Fruit fly (Drosophila melanogaster): ENCODE results near the gene CG14841.

The CG14841 gene

dm6 chr3R:14279311-14279998 lies 17.2 kb upstream of the CG14841 start (continued):
- TF ChIP-seq CG10147 (GFP tag; optimal IDR thresholded peaks at IDR 0.05) (peak; percentile 27), ERR (GFP tag; optimal IDR thresholded peaks at IDR 0.05) (no peak), ftz-f1 (GFP tag; optimal IDR thresholded peaks at IDR 0.05) (no peak), pzg (GFP tag; optimal IDR thresholded peaks at IDR 0.05) (no peak), CTCF (GFP tag; optimal IDR thresholded peaks at IDR 0.05) (no peak), pan (optimal IDR thresholded peaks at IDR 0.05) (no peak), pan (GFP tag; optimal IDR thresholded peaks at IDR 0.05 in 1 of 2, IDR thresholded peaks at IDR 0.05 in 1 of 2) (no peak), Hmr (GFP tag; optimal IDR thresholded peaks at IDR 0.05) (peak; percentile 49), CG7372 (GFP tag; IDR thresholded peaks at IDR 0.05) (no peak), nmo (GFP tag; optimal IDR thresholded peaks at IDR 0.05) (peak; percentile 14), Dbx (GFP tag; IDR thresholded peaks at IDR 0.05) (no peak), pros (GFP tag; optimal IDR thresholded peaks at IDR 0.05) (no peak), HLHmδ (GFP tag; optimal IDR thresholded peaks at IDR 0.05) (no peak), CG10979 (tag; optimal IDR thresholded peaks at IDR 0.05) (peak; percentile 52), dan (GFP tag; IDR thresholded peaks at IDR 0.05) (no peak), Hr39 (optimal IDR thresholded peaks at IDR 0.05) (no peak), CG3838 (GFP tag; optimal IDR thresholded peaks at IDR 0.05) (no peak), CG6765 (GFP tag; optimal IDR thresholded peaks at IDR 0.05) (no peak), CG2129 (GFP tag; IDR thresholded peaks at IDR 0.05; ENCODE audit: partially characterized antibody) (no peak), en (GFP tag; optimal IDR thresholded peaks at IDR 0.05) (no peak), row (GFP tag; IDR thresholded peaks at IDR 0.05) (peak; percentile 65), CG34376 (GFP tag; optimal IDR thresholded peaks at IDR 0.05) (no peak), Drgx (GFP tag; IDR thresholded peaks at IDR 0.05) (0 out of 2 replicates have a peak, but pooled peaks have one; percentile 41), z (GFP tag; IDR thresholded peaks at IDR 0.05) (peak; percentile 55; the same call in 2 of the 3 replicates), CG7839 (tag; optimal IDR thresholded peaks at IDR 0.05) (peak; percentile 60), Sox102F (GFP tag; optimal IDR thresholded peaks at IDR 0.05) (peak; percentile 43), fu2 (GFP tag; optimal IDR thresholded peaks at IDR 0.05) (no peak), CG3995 (GFP tag; optimal IDR thresholded peaks at IDR 0.05) (no peak), gcm (GFP tag; optimal IDR thresholded peaks at IDR 0.05) (no peak), H2.0 (GFP tag; IDR thresholded peaks at IDR 0.05) (no peak), CG11398 (GFP tag; optimal IDR thresholded peaks at IDR 0.05) (no peak), sens (GFP tag) (no peak), CG5245 (GFP tag; optimal IDR thresholded peaks at IDR 0.05) (no peak), jing (GFP tag; optimal IDR thresholded peaks at IDR 0.05) (no peak), Meics (GFP tag; optimal IDR thresholded peaks at IDR 0.05) (peak; percentile 25), CG11695 (GFP tag; IDR thresholded peaks at IDR 0.05) (0 out of 3 replicates have a peak, but pooled peaks have one; percentile 33), D (optimal IDR thresholded peaks at IDR 0.05) (no peak), D (GFP tag; optimal IDR thresholded peaks at IDR 0.05) (peak; percentile 41), Gug (GFP tag; IDR thresholded peaks at IDR 0.05) (no peak), corto (GFP tag; optimal IDR thresholded peaks at IDR 0.05) (no peak), p53 (GFP tag; optimal IDR thresholded peaks at IDR 0.05) (no peak), CG5953 (GFP tag; IDR thresholded peaks at IDR 0.05) (no peak), Xbp1 (GFP tag; optimal IDR thresholded peaks at IDR 0.05) (peak; percentile 2), CG3847 (GFP tag; IDR thresholded peaks at IDR 0.05) (no peak), Doc3 (GFP tag; IDR thresholded peaks at IDR 0.05; ENCODE audit: partially characterized antibody) (no peak), caup (GFP tag; optimal IDR thresholded peaks at IDR 0.05; ENCODE audit: severe bottlenecking) (peak; percentile 13), Bteb2 (GFP tag; optimal IDR thresholded peaks at IDR 0.05) (no peak), Blimp-1 (GFP tag; optimal IDR thresholded peaks at IDR 0.05) (peak; percentile 55), Hr78 (GFP tag; optimal IDR thresholded peaks at IDR 0.05) (no peak), Adf1 (GFP tag; IDR thresholded peaks at IDR 0.05) (no peak), br (optimal IDR thresholded peaks at IDR 0.05) (no peak), CG4820 (GFP tag; optimal IDR thresholded peaks at IDR 0.05) (no peak)

All from whole organism, embryonic.